Worm (Caenorhabditis elegans): ENCODE data around the gene Y73F4A.2.

Gene Y73F4A.2

ce11 chrIV:9034340-9034739 lies 8.8 kb downstream of the Y73F4A.2 start, which contains the start of gene C53D6.10:
C53D6.10 (minus strand) TSS chrIV:9034440.
- no peak for TF ChIP-seq nhr-23 (tag; optimal IDR thresholded peaks at IDR 0.05)
- no peak for TF ChIP-seq sea-2 (GFP tag; optimal IDR thresholded peaks at IDR 0.05)

ce11 chrIV:9032550-9032949 lies 10.6 kb downstream of the Y73F4A.2 start, which contains the start of gene C53D6.6:
C53D6.6 (minus strand) TSS chrIV:9032667.
- TF ChIP-seq ztf-11 (tag; optimal IDR thresholded peaks at IDR 0.05) (no peak), pha-4 (tag; optimal IDR thresholded peaks at IDR 0.05) (peak; percentile 90), nfya-1 (tag; optimal IDR thresholded peaks at IDR 0.05; ENCODE audit: insufficient read depth) (peak; percentile 50)

ce11 chrIV:9021245-9021779 lies 21.8 kb downstream of the Y73F4A.2 start:
- no peak for TF ChIP-seq nhr-11 (tag; optimal IDR thresholded peaks at IDR 0.05)
- peak; percentile 36 for TF ChIP-seq pha-4 (tag; optimal IDR thresholded peaks at IDR 0.05)
- no peak for TF ChIP-seq ZK546.5 (tag; optimal IDR thresholded peaks at IDR 0.05)
- TF ChIP-seq nhr-28 (tag; optimal IDR thresholded peaks at IDR 0.05): no peak
- TF ChIP-seq tbx-2 (tag; optimal IDR thresholded peaks at IDR 0.05): no peak
- no peak for TF ChIP-seq daf-12 (tag; optimal IDR thresholded peaks at IDR 0.05)

- TF ChIP-seq nhr-43 (tag; optimal IDR thresholded peaks at IDR 0.05; ENCODE audit: poor library complexity, severe bottlenecking) (no peak), aly-2 (tag; optimal IDR thresholded peaks at IDR 0.05) (no peak), ama-1 (optimal IDR thresholded peaks at IDR 0.05) (no peak), elt-2 (tag; optimal IDR thresholded peaks at IDR 0.05) (no peak), fkh-10 (GFP tag; optimal IDR thresholded peaks at IDR 0.05) (no peak), ceh-82 (tag; optimal IDR thresholded peaks at IDR 0.05) (no peak), ztf-4 (tag; optimal IDR thresholded peaks at IDR 0.05) (no peak), pqm-1 (tag; optimal IDR thresholded peaks at IDR 0.05) (no peak), skn-1 (tag; optimal IDR thresholded peaks at IDR 0.05) (no peak), nhr-11 (tag; optimal IDR thresholded peaks at IDR 0.05) (no peak), lin-39 (tag; optimal IDR thresholded peaks at IDR 0.05) (no peak), nhr-25 (tag; optimal IDR thresholded peaks at IDR 0.05) (no peak), R02D3.7 (tag; optimal IDR thresholded peaks at IDR 0.05) (no peak), nhr-77 (tag; optimal IDR thresholded peaks at IDR 0.05) (no peak), zag-1 (tag; optimal IDR thresholded peaks at IDR 0.05) (no peak), elt-1 (tag; optimal IDR thresholded peaks at IDR 0.05) (no peak), jun-1 (tag; optimal IDR thresholded peaks at IDR 0.05) (no peak), pha-4 (tag; optimal IDR thresholded peaks at IDR 0.05) (no peak), fos-1 (tag; optimal IDR thresholded peaks at IDR 0.05) (no peak)
These were observed 22.3 kb downstream of the Y73F4A.2 start, which contains the start of gene C53D6.4 for ce11 chrIV:9020840-9021239. C53D6.4 (minus strand) TSS chrIV:9020940.

ce11 chrIV:9016477-9016876 lies 26.7 kb downstream of the Y73F4A.2 start, which contains the start of gene acc-2:
acc-2 (plus strand) TSS chrIV:9016777.
- no peak for TF ChIP-seq nhr-12 (tag; optimal IDR thresholded peaks at IDR 0.05)
- TF ChIP-seq ztf-4 (tag; optimal IDR thresholded peaks at IDR 0.05): no peak
- no peak for TF ChIP-seq nhr-237 (tag; optimal IDR thresholded peaks at IDR 0.05)
- TF ChIP-seq eor-1 (tag; optimal IDR thresholded peaks at IDR 0.05): no peak
- no peak for TF ChIP-seq hmg-11 (tag; optimal IDR thresholded peaks at IDR 0.05)
- no peak for TF ChIP-seq nhr-77 (tag; optimal IDR thresholded peaks at IDR 0.05)
- no peak for TF ChIP-seq fos-1 (tag; optimal IDR thresholded peaks at IDR 0.05)
- no peak for TF ChIP-seq elt-2 (tag; optimal IDR thresholded peaks at IDR 0.05)
- no peak for TF ChIP-seq ceh-16 (tag; optimal IDR thresholded peaks at IDR 0.05)
- TF ChIP-seq jun-1 (tag; optimal IDR thresholded peaks at IDR 0.05): no peak

ce11 chrIV:9010257-9010656 lies 32.9 kb downstream of the Y73F4A.2 start, which contains the start of gene C53D6.11:
C53D6.11 (plus strand) TSS chrIV:9010584.
- TF ChIP-seq nhr-43 (tag; optimal IDR thresholded peaks at IDR 0.05; ENCODE audit: poor library complexity, severe bottlenecking): no peak
- TF ChIP-seq unc-39 (tag; optimal IDR thresholded peaks at IDR 0.05): no peak
- no peak for TF ChIP-seq egl-27 (tag; optimal IDR thresholded peaks at IDR 0.05)
- no peak for TF ChIP-seq nhr-67 (tag; optimal IDR thresholded peaks at IDR 0.05)
- no peak for TF ChIP-seq lin-39 (tag; optimal IDR thresholded peaks at IDR 0.05)
- no peak for TF ChIP-seq skn-1 (tag; optimal IDR thresholded peaks at IDR 0.05)
- TF ChIP-seq mdl-1 (tag; optimal IDR thresholded peaks at IDR 0.05): no peak
- no peak for TF ChIP-seq unc-62 (GFP tag; optimal IDR thresholded peaks at IDR 0.05)
- TF ChIP-seq ceh-28 (tag; optimal IDR thresholded peaks at IDR 0.05): no peak
- peak; percentile 13 for TF ChIP-seq pqm-1 (tag; optimal IDR thresholded peaks at IDR 0.05)
- TF ChIP-seq snpc-4 (tag; optimal IDR thresholded peaks at IDR 0.05): no peak
- TF ChIP-seq pha-4 (tag; optimal IDR thresholded peaks at IDR 0.05): peak; percentile 30
- peak; percentile 67 for TF ChIP-seq elt-2 (tag; optimal IDR thresholded peaks at IDR 0.05)
- no peak for TF ChIP-seq ceh-16 (tag; optimal IDR thresholded peaks at IDR 0.05)

All from whole organism, L3 larva.